Fruit fly (Drosophila melanogaster): ENCODE measurements around the gene DIP-epsilon.

DIP-epsilon gene

DNA sequence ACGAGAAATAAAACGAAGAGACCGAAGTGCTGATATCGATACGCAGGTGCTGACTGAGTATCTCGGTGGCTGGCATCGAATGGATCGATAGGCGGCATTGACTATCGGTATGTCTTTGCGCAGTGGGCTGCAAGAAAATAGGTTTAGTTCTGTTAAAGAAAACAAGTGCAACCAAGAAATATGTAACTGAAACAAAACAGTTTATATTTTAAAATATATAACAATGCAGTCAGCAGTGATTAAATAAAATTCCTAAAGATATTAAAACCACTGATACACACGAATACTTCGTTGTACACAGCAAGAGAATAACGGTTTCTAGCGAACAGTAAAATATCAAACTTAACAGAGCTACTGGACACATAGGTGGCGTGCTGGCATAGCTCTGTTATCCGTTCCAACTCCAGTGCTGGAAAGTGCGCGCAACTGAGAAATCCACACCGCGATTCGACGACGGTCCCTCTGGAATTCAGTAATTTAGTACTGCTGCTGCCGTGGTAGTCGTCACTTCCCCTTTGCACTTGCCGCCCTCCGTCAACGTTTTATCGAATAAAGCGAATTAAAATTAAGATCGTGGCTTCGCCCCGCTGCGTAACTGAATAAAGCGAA is 72.7 kb downstream of the DIP-epsilon start, which contains the start of the genes Pez and Cpr (continued):
- no peak for TF ChIP-seq CG33557 (GFP tag; optimal IDR thresholded peaks at IDR 0.05)
- no peak for TF ChIP-seq psq (GFP tag; optimal IDR thresholded peaks at IDR 0.05)
- peak; percentile 92 for TF ChIP-seq Myb (GFP tag; optimal IDR thresholded peaks at IDR 0.05)
- TF ChIP-seq Aef1 (GFP tag; IDR thresholded peaks at IDR 0.05): no peak
- peak; percentile 20 for TF ChIP-seq bab2 (GFP tag; optimal IDR thresholded peaks at IDR 0.05)
- TF ChIP-seq hth (optimal IDR thresholded peaks at IDR 0.05): no peak
- no peak for TF ChIP-seq klu (GFP tag; IDR thresholded peaks at IDR 0.05)
- no peak for TF ChIP-seq CG6683 (GFP tag; optimal IDR thresholded peaks at IDR 0.05)
- no peak for TF ChIP-seq run (tag; optimal IDR thresholded peaks at IDR 0.05)
- peak; percentile 92 for TF ChIP-seq pzg (GFP tag; optimal IDR thresholded peaks at IDR 0.05)
- TF ChIP-seq CG7987 (GFP tag; optimal IDR thresholded peaks at IDR 0.05): peak; percentile 43
- peak; percentile 87; the same call in 2 of the 3 replicates for TF ChIP-seq Doc3 (GFP tag; IDR thresholded peaks at IDR 0.05; ENCODE audit: partially characterized antibody)
- peak; percentile 46 for TF ChIP-seq Bteb2 (GFP tag; optimal IDR thresholded peaks at IDR 0.05)
- no peak for TF ChIP-seq CG17802 (tag; optimal IDR thresholded peaks at IDR 0.05)
- no peak for TF ChIP-seq CG3838 (GFP tag; optimal IDR thresholded peaks at IDR 0.05)
- peak; percentile 14 for TF ChIP-seq HHEX (GFP tag; optimal IDR thresholded peaks at IDR 0.05)
- no peak for TF ChIP-seq esg (GFP tag; conservative IDR thresholded peaks at IDR 0.05)
- no peak for TF ChIP-seq Sry-β (GFP tag; optimal IDR thresholded peaks at IDR 0.05)
- peak; percentile 10 to 27 for TF ChIP-seq Pdp1 (GFP tag; optimal IDR thresholded peaks at IDR 0.05)
- TF ChIP-seq CG6272 (GFP tag; IDR thresholded peaks at IDR 0.05): no peak
- TF ChIP-seq Nf-YC (tag; optimal IDR thresholded peaks at IDR 0.05): peak; percentile 10
- TF ChIP-seq Nf-YB (GFP tag; optimal IDR thresholded peaks at IDR 0.05): no peak
- TF ChIP-seq Dfd (GFP tag; optimal IDR thresholded peaks at IDR 0.05): no peak
- TF ChIP-seq CG6765 (GFP tag; optimal IDR thresholded peaks at IDR 0.05): peak; percentile 22
- no peak for TF ChIP-seq pan (optimal IDR thresholded peaks at IDR 0.05)
- peak in 1 of 2 experiments; percentile 24 for TF ChIP-seq pan (GFP tag; optimal IDR thresholded peaks at IDR 0.05 in 1 of 2, IDR thresholded peaks at IDR 0.05 in 1 of 2)
- no peak for TF ChIP-seq Poxn (GFP tag; IDR thresholded peaks at IDR 0.05)
- no peak for TF ChIP-seq h (optimal IDR thresholded peaks at IDR 0.05)
- TF ChIP-seq Ets65A (GFP tag): peak; percentile 85
- peak; percentile 17 for TF ChIP-seq btn (GFP tag; optimal IDR thresholded peaks at IDR 0.05)
- TF ChIP-seq lab (GFP tag; optimal IDR thresholded peaks at IDR 0.05): peak; percentile 70
- TF ChIP-seq ase (GFP tag; IDR thresholded peaks at IDR 0.05): 0 out of 3 replicates have a peak, but pooled peaks have one; percentile 10
- TF ChIP-seq CG2199 (GFP tag; IDR thresholded peaks at IDR 0.05): no peak
- peak; percentile 90 for TF ChIP-seq CG10267 (tag; optimal IDR thresholded peaks at IDR 0.05)
- TF ChIP-seq Scr (GFP tag; IDR thresholded peaks at IDR 0.05; ENCODE audit: partially characterized antibody): peak; percentile 84
- no peak for TF ChIP-seq Oli (tag; optimal IDR thresholded peaks at IDR 0.05)
- no peak for TF ChIP-seq Doc2 (GFP tag; IDR thresholded peaks at IDR 0.05)
- no peak for TF ChIP-seq jigr1 (GFP tag; IDR thresholded peaks at IDR 0.05)
- TF ChIP-seq Ada2b (GFP tag; IDR thresholded peaks at IDR 0.05): 0 out of 2 replicates have a peak, but pooled peaks have one; percentile 28
- peak; percentile 60 for TF ChIP-seq her (GFP tag; optimal IDR thresholded peaks at IDR 0.05)
- TF ChIP-seq CG17359 (tag; optimal IDR thresholded peaks at IDR 0.05): no peak
- no peak for TF ChIP-seq CG15696 (tag; optimal IDR thresholded peaks at IDR 0.05)
- no peak for TF ChIP-seq Hr3 (GFP tag; optimal IDR thresholded peaks at IDR 0.05)
- TF ChIP-seq CG17328 (GFP tag; IDR thresholded peaks at IDR 0.05): peak; percentile 37; the same call in 1 of the 2 replicates
- peak; percentile 19 for TF ChIP-seq CG14710 (tag; optimal IDR thresholded peaks at IDR 0.05)
- peak; percentile 82 for TF ChIP-seq amos (GFP tag; IDR thresholded peaks at IDR 0.05; ENCODE audit: partially characterized antibody)
- no peak for TF ChIP-seq CG6254 (GFP tag; optimal IDR thresholded peaks at IDR 0.05)
- peak; percentile 23 for TF ChIP-seq CG9817 (tag; optimal IDR thresholded peaks at IDR 0.05)
- TF ChIP-seq nmo (GFP tag; optimal IDR thresholded peaks at IDR 0.05): peak; percentile 9
- no peak for TF ChIP-seq CG7745 (tag; optimal IDR thresholded peaks at IDR 0.05)
